Worm (Caenorhabditis elegans) whole organism, L1 larva: Measurements from ENCODE around the gene Y116A8C.44.

ENCODE experiments used
- Y116A8C.19 ChIP-seq: sonication (generic microtip); optimal IDR thresholded peaks from 2 replicates; lab custom pipeline; 2016; ENCODE audit warnings: missing compliant biosample characterization, missing genetic modification characterization, borderline replicate concordance
- alr-1 ChIP-seq: fragments of 200-800 bp; sonication (Bioruptor generic); optimal IDR thresholded peaks from 2 replicates; lab custom pipeline; 2018; ENCODE audit warnings: borderline replicate concordance, mild to moderate bottlenecking, missing genetic modification characterization, missing compliant biosample characterization
- ama-1 ChIP-seq: fragments of 150-350 bp; optimal IDR thresholded peaks from 2 replicates; lab custom pipeline; 2014
- dsc-1 ChIP-seq: sonication (generic microtip); optimal IDR thresholded peaks from 2 replicates; lab custom pipeline; 2016; ENCODE audit warnings: mild to moderate bottlenecking, missing genetic modification characterization, missing compliant biosample characterization
- egl-27 ChIP-seq, 2 experiments: fragments of 150-350 bp in 1 of 2; sonication (generic microtip); optimal IDR thresholded peaks; 3 replicates each; lab custom pipeline; 2017 to 2018; ENCODE audit warnings: missing biosample characterization in 2 of 2, missing genetic modification characterization in 2 of 2, missing genetic modification reagents in 2 of 2
- lin-15B ChIP-seq: fragments of 150-350 bp; sonication (generic microtip); optimal IDR thresholded peaks from 3 replicates; lab custom pipeline; 2014; ENCODE audit warnings: missing biosample characterization, missing genetic modification characterization
- lsy-2 ChIP-seq, 2 experiments: fragments of 150-350 bp; optimal IDR thresholded peaks; 2 replicates each; lab custom pipeline; 2014; ENCODE audit warnings: missing biosample characterization in 2 of 2, missing genetic modification characterization in 2 of 2
- mep-1 ChIP-seq: fragments of 150-350 bp; optimal IDR thresholded peaks from 2 replicates; lab custom pipeline; 2014; ENCODE audit warnings: missing biosample characterization, missing genetic modification characterization
- nhr-11 ChIP-seq: fragments of 150-350 bp; optimal IDR thresholded peaks from 2 replicates; lab custom pipeline; 2014; ENCODE audit warnings: missing biosample characterization, missing genetic modification characterization
- nhr-47 ChIP-seq: sonication (generic microtip); optimal IDR thresholded peaks from 2 replicates; lab custom pipeline; 2016; ENCODE audit warnings: mild to moderate bottlenecking, missing genetic modification characterization, moderate library complexity, missing compliant biosample characterization
- pag-3 ChIP-seq: sonication (generic microtip); optimal IDR thresholded peaks from 2 replicates; lab custom pipeline; 2017; ENCODE audit warnings: missing genetic modification characterization, mild to moderate bottlenecking, missing compliant biosample characterization, antibody characterized with exemption, borderline replicate concordance; ENCODE audit not compliant: insufficient read depth
- pqm-1 ChIP-seq: sonication (generic microtip); optimal IDR thresholded peaks from 3 replicates; lab custom pipeline; 2017; ENCODE audit warnings: missing biosample characterization, missing genetic modification characterization
- sptf-1 ChIP-seq: fragments of 150-350 bp; optimal IDR thresholded peaks from 2 replicates; lab custom pipeline; 2014; ENCODE audit warnings: missing biosample characterization, missing genetic modification characterization
- unc-62 ChIP-seq: fragments of 150-350 bp; optimal IDR thresholded peaks from 2 replicates; lab custom pipeline; 2014; ENCODE audit warnings: missing biosample characterization, missing genetic modification reagents, missing genetic modification characterization

- peak; percentile 78 to 80 for TF ChIP-seq lsy-2 (tag; optimal IDR thresholded peaks at IDR 0.05; lab: Kevin White, UChicago)
- TF ChIP-seq unc-62 (GFP tag; lab: Kevin White, UChicago): no peak
- TF ChIP-seq nhr-11: no peak
- no peak for TF ChIP-seq Y116A8C.19
- peak; percentile 80 for TF ChIP-seq mep-1
- no peak for TF ChIP-seq pag-3
- peak; percentile 90 for TF ChIP-seq nhr-47 (tag; lab: Kevin White, UChicago)
- TF ChIP-seq sptf-1 (tag; lab: Kevin White, UChicago): no peak
- TF ChIP-seq lin-15B (tag; lab: Kevin White, UChicago): peak; percentile 90
- TF ChIP-seq ama-1 (lab: Kevin White, UChicago): no peak
- peak; percentile 62 for TF ChIP-seq dsc-1 (tag; lab: Kevin White, UChicago)
- no peak for TF ChIP-seq egl-27 (tag; optimal IDR thresholded peaks at IDR 0.05; lab: Kevin White, UChicago)
- TF ChIP-seq alr-1 (tag; lab: Kevin White, UChicago): no peak
- TF ChIP-seq pqm-1 (tag; lab: Kevin White, UChicago): no peak
These were observed 29.6 kb upstream of the Y116A8C.44 start, which contains the start of the genes snx-13 and snr-1 for ce11 chrIV:17087384-17088099.
